Worm (Caenorhabditis elegans) whole organism, midembryonic: Measurements from ENCODE around the gene fbxa-15.

Source experiments
- T22C8.4 ChIP-seq: fragments of 200-800 bp; sonication (Bioruptor generic); IDR thresholded peaks from 2 replicates; pipeline ENCODE4 v1.3.6; 2022; ENCODE audit warnings: missing genetic modification characterization, missing compliant biosample characterization
- flt-1 ChIP-seq: fragments of 200-800 bp; sonication (Bioruptor generic); IDR thresholded peaks from 2 replicates; pipeline ENCODE4 v1.3.6; 2022; ENCODE audit warnings: missing genetic modification characterization, missing compliant biosample characterization
- tab-1 ChIP-seq: fragments of 200-800 bp; sonication (Bioruptor generic); IDR thresholded peaks from 2 replicates; pipeline ENCODE4 v1.3.6; 2022; ENCODE audit warnings: missing genetic modification characterization, missing compliant biosample characterization

- no peak for TF ChIP-seq flt-1
- no peak for TF ChIP-seq tab-1 (GFP tag; lab: Robert Waterston, UW)
- TF ChIP-seq T22C8.4 (GFP tag; lab: Robert Waterston, UW), result no peak
These were observed 26.1 kb upstream of the fbxa-15 start, which contains the start of gene Y82E9BL.5 for ce11 chrIII:1347539-1347938.
